Worm (Caenorhabditis elegans): ENCODE results near the gene glb-13.
A peak's percentile ranks its signal among the peaks of the same experiment; 100 is the strongest.

Gene glb-13

ce11 chrX:12346729-12347128, 31.5 kb downstream of the glb-13 start, which contains the start of gene F42F12.11:
F42F12.11 (plus strand) TSS chrX:12347029.
- TF ChIP-seq lim-6 (tag; optimal IDR thresholded peaks at IDR 0.05) (no peak), zip-5 (tag; optimal IDR thresholded peaks at IDR 0.05) (no peak), elt-4 (tag; optimal IDR thresholded peaks at IDR 0.05) (no peak), ceh-19 (GFP tag; optimal IDR thresholded peaks at IDR 0.05) (no peak), pat-9 (tag; optimal IDR thresholded peaks at IDR 0.05) (no peak), unc-86 (tag; optimal IDR thresholded peaks at IDR 0.05) (no peak), hlh-6 (tag; optimal IDR thresholded peaks at IDR 0.05) (no peak)

ce11 chrX:12343279-12343678, 34.9 kb downstream of the glb-13 start, which contains the start of the genes nspc-9 and nspc-10:
nspc-9 (minus strand) TSS chrX:12343379.
nspc-10 (plus strand) TSS chrX:12343609.
- TF ChIP-seq hlh-13 (GFP tag; optimal IDR thresholded peaks at IDR 0.05) (no peak), pros-1 (tag; optimal IDR thresholded peaks at IDR 0.05) (no peak), pqm-1 (tag; optimal IDR thresholded peaks at IDR 0.05) (no peak), mec-3 (tag; optimal IDR thresholded peaks at IDR 0.05; ENCODE audit: borderline replicate concordance) (no peak), ceh-14 (tag; optimal IDR thresholded peaks at IDR 0.05) (no peak), madf-2 (tag; optimal IDR thresholded peaks at IDR 0.05) (no peak), sox-2 (GFP tag; IDR thresholded peaks at IDR 0.05) (no peak), ceh-9 (tag; optimal IDR thresholded peaks at IDR 0.05) (no peak), pax-1 (tag; optimal IDR thresholded peaks at IDR 0.05) (no peak), ceh-19 (GFP tag; optimal IDR thresholded peaks at IDR 0.05) (no peak), odd-2 (tag; optimal IDR thresholded peaks at IDR 0.05) (no peak), C08G9.2 (tag; optimal IDR thresholded peaks at IDR 0.05) (no peak), tbx-2 (tag; optimal IDR thresholded peaks at IDR 0.05) (no peak), hlh-8 (tag; optimal IDR thresholded peaks at IDR 0.05) (no peak), F13H6.1 (tag; optimal IDR thresholded peaks at IDR 0.05) (no peak), dmd-4 (tag; optimal IDR thresholded peaks at IDR 0.05; ENCODE audit: borderline replicate concordance) (no peak), unc-42 (tag; optimal IDR thresholded peaks at IDR 0.05) (no peak)

- TF ChIP-seq ahr-1 (tag; optimal IDR thresholded peaks at IDR 0.05) (no peak), ceh-9 (tag; optimal IDR thresholded peaks at IDR 0.05) (no peak), rnt-1 (tag; optimal IDR thresholded peaks at IDR 0.05) (no peak), ceh-24 (tag; optimal IDR thresholded peaks at IDR 0.05) (no peak), lin-11 (tag; optimal IDR thresholded peaks at IDR 0.05) (no peak), K02D7.2 (tag; optimal IDR thresholded peaks at IDR 0.05) (no peak), ceh-6 (GFP tag; optimal IDR thresholded peaks at IDR 0.05) (no peak), tbx-2 (tag; optimal IDR thresholded peaks at IDR 0.05) (no peak), pax-1 (tag; optimal IDR thresholded peaks at IDR 0.05) (no peak), ceh-31 (tag; optimal IDR thresholded peaks at IDR 0.05) (no peak), dmd-4 (tag; optimal IDR thresholded peaks at IDR 0.05; ENCODE audit: borderline replicate concordance) (no peak), tbx-7 (tag; optimal IDR thresholded peaks at IDR 0.05) (no peak), ceh-48 (tag; optimal IDR thresholded peaks at IDR 0.05) (no peak), che-1 (tag; optimal IDR thresholded peaks at IDR 0.05) (no peak), F13H6.1 (tag; optimal IDR thresholded peaks at IDR 0.05) (no peak), sox-2 (GFP tag; IDR thresholded peaks at IDR 0.05) (no peak), syd-9 (tag; optimal IDR thresholded peaks at IDR 0.05) (no peak), nfya-1 (tag; optimal IDR thresholded peaks at IDR 0.05) (no peak)
Observed at ce11 chrX:12341338-12341737, 36.9 kb downstream of the glb-13 start, which contains the start of gene zig-2. zig-2 (minus strand) TSS chrX:12341438.

- peak; percentile 9 for TF ChIP-seq sdc-2 (tag; optimal IDR thresholded peaks at IDR 0.05)
- peak; percentile 23 for TF ChIP-seq ttx-3 (tag; optimal IDR thresholded peaks at IDR 0.05)
- no peak for TF ChIP-seq pqm-1 (tag; optimal IDR thresholded peaks at IDR 0.05)
- TF ChIP-seq lim-6 (tag; optimal IDR thresholded peaks at IDR 0.05): no peak
- no peak for TF ChIP-seq ceh-19 (GFP tag; optimal IDR thresholded peaks at IDR 0.05)
- TF ChIP-seq gmeb-2 (tag; optimal IDR thresholded peaks at IDR 0.05): no peak
- TF ChIP-seq elt-2 (tag; optimal IDR thresholded peaks at IDR 0.05): peak; percentile 27
- peak; percentile 42 for TF ChIP-seq che-1 (tag; optimal IDR thresholded peaks at IDR 0.05)
Observed at ce11 chrX:12337846-12338490, 40.2 kb downstream of the glb-13 start, which contains the start of gene srd-44. srd-44 (plus strand) TSS chrX:12338440.
